Worm (Caenorhabditis elegans): ENCODE results near the gene nhr-271.
"Not testable (repeated sequence)": the region's sequence is repeated elsewhere in the genome, so short reads cannot be mapped to it uniquely, and the experiment has no call there.

The nhr-271 gene

DNA sequence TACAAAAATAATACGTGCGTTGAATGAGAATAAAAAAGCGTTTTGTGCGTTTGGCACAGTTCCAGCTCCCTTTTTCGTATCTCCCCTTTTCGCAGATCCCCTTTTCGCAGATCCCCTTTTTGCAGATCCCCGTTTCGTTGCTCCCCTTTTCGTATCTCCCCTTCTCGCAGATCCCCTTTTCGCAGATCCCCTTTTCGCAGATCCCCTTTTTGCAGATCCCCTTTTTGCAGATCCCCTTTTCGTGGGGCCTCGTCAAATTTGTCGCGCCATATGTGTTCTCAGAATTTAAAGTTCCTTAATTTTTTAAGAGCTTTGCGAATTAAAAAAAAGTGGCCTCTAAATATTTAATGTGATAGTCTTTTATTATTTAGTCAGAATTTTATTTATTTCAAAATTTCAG lies 27.4 kb downstream of the nhr-271 start, which contains the start of gene Y32B12B.4:
Gene Y32B12B.4, plus strand, starts transcription at position 399 of the 400 bp plus-strand sequence.
- no peak for TF ChIP-seq cey-2 (tag; optimal IDR thresholded peaks at IDR 0.05; ENCODE audit: borderline replicate concordance, insufficient read depth)
- no peak for TF ChIP-seq aha-1 (tag)
- TF ChIP-seq gei-8 (GFP tag; optimal IDR thresholded peaks at IDR 0.05): no peak
- no peak for TF ChIP-seq lin-38 (GFP tag; IDR thresholded peaks at IDR 0.05)
- TF ChIP-seq vab-7 (GFP tag; IDR thresholded peaks at IDR 0.05): 0 out of 2 replicates have a peak, but pooled peaks have one; percentile 6
- TF ChIP-seq ztf-7 (tag; optimal IDR thresholded peaks at IDR 0.05): no peak
- TF ChIP-seq madf-5 (GFP tag; IDR thresholded peaks at IDR 0.05): no peak
- TF ChIP-seq hlh-11 (tag; optimal IDR thresholded peaks at IDR 0.05): no peak
- no peak for TF ChIP-seq egl-27 (tag; optimal IDR thresholded peaks at IDR 0.05)
- no peak for TF ChIP-seq ceh-28 (tag; optimal IDR thresholded peaks at IDR 0.05)
- TF ChIP-seq lin-29 (GFP tag; IDR thresholded peaks at IDR 0.05): no peak
- TF ChIP-seq daf-8 (GFP tag; IDR thresholded peaks at IDR 0.05): no peak
- TF ChIP-seq mes-2 (tag; optimal IDR thresholded peaks at IDR 0.05; ENCODE audit: poor library complexity, severe bottlenecking): peak; percentile 72
- 0 out of 2 replicates have a peak, but pooled peaks have one; percentile 17 for TF ChIP-seq set-16 (GFP tag; IDR thresholded peaks at IDR 0.05)
- 0 out of 2 replicates have a peak, but pooled peaks have one; percentile 4 for TF ChIP-seq egl-43 (GFP tag; IDR thresholded peaks at IDR 0.05)
- TF ChIP-seq lim-7 (GFP tag; IDR thresholded peaks at IDR 0.05): no peak
- TF ChIP-seq D1046.2 (GFP tag; IDR thresholded peaks at IDR 0.05): no peak
- TF ChIP-seq zip-11 (GFP tag; IDR thresholded peaks at IDR 0.05): no peak
- no peak for TF ChIP-seq nhr-28 (tag; optimal IDR thresholded peaks at IDR 0.05)

DNA sequence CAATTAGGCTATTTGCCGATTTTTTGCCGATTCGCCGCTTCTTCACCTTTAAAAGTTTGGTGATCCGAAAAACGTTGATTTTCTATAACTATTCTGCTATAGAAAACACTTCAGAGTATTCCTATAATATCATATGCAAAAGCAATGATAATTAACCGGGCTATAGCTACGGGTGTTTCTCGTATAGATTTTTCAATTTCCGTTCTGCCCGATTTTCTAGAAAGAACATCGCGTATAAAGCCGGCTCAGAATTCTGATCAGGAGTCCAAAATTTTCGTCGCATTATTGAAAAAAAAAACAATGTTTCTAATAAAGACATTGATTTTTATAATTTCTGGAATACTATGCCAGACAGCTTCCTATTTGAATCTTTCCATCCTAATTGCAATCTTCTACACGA lies 29.6 kb downstream of the nhr-271 start, which contains the start of gene srbc-65:
Gene srbc-65, plus strand, starts transcription at position 301 of the 400 bp plus-strand sequence.
- TF ChIP-seq ZK546.5 (tag; optimal IDR thresholded peaks at IDR 0.05) (no peak), aly-2 (tag; optimal IDR thresholded peaks at IDR 0.05) (no peak), nhr-6 (tag; optimal IDR thresholded peaks at IDR 0.05) (no peak), F10B5.3 (tag; optimal IDR thresholded peaks at IDR 0.05) (no peak), unc-62 (GFP tag; optimal IDR thresholded peaks at IDR 0.05 in 1 of 2) (no peak), unc-62 (tag; optimal IDR thresholded peaks at IDR 0.05) (no peak), ztf-11 (tag; optimal IDR thresholded peaks at IDR 0.05) (no peak), daf-16 (GFP tag; optimal IDR thresholded peaks at IDR 0.05) (no peak), daf-16 (tag; optimal IDR thresholded peaks at IDR 0.05) (no peak), F49E8.2 (tag; optimal IDR thresholded peaks at IDR 0.05; ENCODE audit: borderline replicate concordance) (no peak), cey-2 (tag; optimal IDR thresholded peaks at IDR 0.05; ENCODE audit: borderline replicate concordance, insufficient read depth) (no peak), gei-8 (GFP tag; optimal IDR thresholded peaks at IDR 0.05) (no peak), nhr-48 (tag; optimal IDR thresholded peaks at IDR 0.05) (no peak), zag-1 (tag; optimal IDR thresholded peaks at IDR 0.05) (no peak), Y48G9A.11 (GFP tag; IDR thresholded peaks at IDR 0.05) (no peak), daf-12 (tag; optimal IDR thresholded peaks at IDR 0.05) (no peak), tra-1 (GFP tag; IDR thresholded peaks at IDR 0.05) (no peak)

DNA sequence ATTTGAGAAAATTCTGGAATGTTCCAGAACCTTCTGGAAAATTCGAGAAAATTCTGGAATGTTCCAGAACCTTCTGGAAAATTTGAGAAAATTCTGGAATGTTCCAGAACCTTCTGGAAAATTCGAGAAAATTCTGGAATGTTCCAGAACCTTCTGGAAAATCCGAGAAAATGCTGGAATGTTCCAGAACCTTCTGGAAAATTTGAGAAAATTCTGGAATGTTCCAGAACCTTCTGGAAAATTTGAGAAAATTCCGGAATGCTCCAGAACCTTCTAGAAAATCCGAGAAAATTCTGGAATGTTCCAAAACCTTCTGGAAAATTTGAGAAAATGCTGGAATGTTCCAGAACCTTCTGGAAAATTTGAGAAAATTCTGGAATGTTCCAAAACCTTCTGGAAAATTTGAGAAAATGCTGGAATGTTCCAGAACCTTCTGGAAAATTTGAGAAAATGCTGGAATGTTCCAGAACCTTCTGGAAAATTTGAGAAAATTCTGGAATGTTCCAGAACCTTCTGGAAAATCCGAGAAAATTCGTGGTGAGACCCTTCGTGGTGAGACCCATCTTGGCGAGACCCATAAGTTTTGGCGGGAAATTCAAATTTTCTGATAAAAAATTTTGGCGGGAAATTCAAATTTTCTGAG lies 32.2 kb downstream of the nhr-271 start:
- 0 out of 2 replicates have a peak, but pooled peaks have one; percentile 19 for TF ChIP-seq pha-4 (GFP tag; IDR thresholded peaks at IDR 0.05)
- not testable (repeated sequence) for TF ChIP-seq pha-4 (tag; optimal IDR thresholded peaks at IDR 0.05)

DNA sequence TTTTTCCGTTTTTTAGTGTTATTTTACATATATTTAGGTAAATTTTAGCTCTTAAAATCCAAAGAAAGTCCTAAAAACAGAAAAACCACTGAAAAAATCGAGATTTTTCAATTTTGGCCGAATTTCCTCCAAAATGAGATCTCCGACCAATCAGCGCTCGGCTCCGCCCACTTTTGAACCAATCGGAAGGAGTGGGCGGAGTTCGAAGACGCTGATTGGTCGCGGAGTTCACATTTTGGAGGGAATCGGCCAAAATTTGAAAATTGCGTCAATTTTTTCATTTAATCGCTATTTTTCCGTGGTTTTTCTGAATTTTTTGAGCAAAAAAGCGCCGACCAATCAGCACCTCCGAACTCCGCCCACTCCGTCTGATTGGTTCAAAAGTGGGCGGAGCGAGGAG lies 39.7 kb downstream of the nhr-271 start:
- TF ChIP-seq madf-9 (GFP tag; conservative IDR thresholded peaks at IDR 0.05) (no peak), lin-38 (GFP tag; IDR thresholded peaks at IDR 0.05) (0 out of 2 replicates have a peak, but pooled peaks have one; percentile 19)

All from whole organism, L4 larva.